Worm (Caenorhabditis elegans) whole organism, L4/young adult: ENCODE results near the gene dyf-2.

ENCODE experiments used
- dao-5 ChIP-seq: sonication (generic microtip); optimal IDR thresholded peaks from 2 replicates; lab custom pipeline; 2016; ENCODE audit warnings: missing genotype, missing genetic modification characterization, moderate library complexity, missing compliant biosample characterization
- him-1 ChIP-seq: sonication (generic microtip); optimal IDR thresholded peaks from 2 replicates; lab custom pipeline; 2016; ENCODE audit warnings: missing genotype, missing genetic modification reagents, missing genetic modification characterization, missing compliant biosample characterization

- no peak for TF ChIP-seq him-1 (tag; lab: Kevin White, UChicago)
- no peak for TF ChIP-seq dao-5
Measured at ce11 chrIII:13720190-13720741, 34.0 kb upstream of the dyf-2 start.
